Fruit fly (Drosophila melanogaster): Measurements from ENCODE around the gene CSN8.
A peak's percentile ranks its signal among the peaks of the same experiment; 100 is the strongest.

The CSN8 gene

dm6 chr2L:8392298-8392697 lies 27.6 kb downstream of the CSN8 start, which contains the start of gene CG42820:
Gene CG42820 (minus strand): TSS chr2L:8392398.
- TF ChIP-seq sens (GFP tag) (peak; percentile 21), dati (GFP tag; IDR thresholded peaks at IDR 0.05) (no peak)

- TF ChIP-seq Gsc (GFP tag; IDR thresholded peaks at IDR 0.05) (no peak), scrt (GFP tag; optimal IDR thresholded peaks at IDR 0.05) (no peak), Myb (GFP tag; optimal IDR thresholded peaks at IDR 0.05) (no peak), CG18764 (GFP tag; optimal IDR thresholded peaks at IDR 0.05) (no peak), CG10274 (GFP tag; optimal IDR thresholded peaks at IDR 0.05) (no peak), CG4404 (GFP tag; IDR thresholded peaks at IDR 0.05) (no peak)
Observed at dm6 chr2L:8393122-8393521, 28.5 kb downstream of the CSN8 start, which contains the start of gene Acp29AB. Gene Acp29AB (minus strand): TSS chr2L:8393222.

- TF ChIP-seq CG5245 (GFP tag; optimal IDR thresholded peaks at IDR 0.05) (no peak), bab2 (GFP tag; optimal IDR thresholded peaks at IDR 0.05) (no peak), prd (optimal IDR thresholded peaks at IDR 0.05) (no peak), prd (GFP tag; IDR thresholded peaks at IDR 0.05) (no peak), crp (GFP tag; optimal IDR thresholded peaks at IDR 0.05) (no peak), Dll (GFP tag; IDR thresholded peaks at IDR 0.05; ENCODE audit: partially characterized antibody) (no peak), CG7745 (tag; optimal IDR thresholded peaks at IDR 0.05) (no peak), tup (GFP tag; optimal IDR thresholded peaks at IDR 0.05) (no peak), knrl (GFP tag; IDR thresholded peaks at IDR 0.05; ENCODE audit: partially characterized antibody) (no peak), E2f2 (GFP tag; IDR thresholded peaks at IDR 0.05) (no peak), tll (GFP tag; optimal IDR thresholded peaks at IDR 0.05) (no peak), CG8281 (tag; optimal IDR thresholded peaks at IDR 0.05) (no peak), CG42726 (GFP tag; IDR thresholded peaks at IDR 0.05; ENCODE audit: partially characterized antibody) (no peak), her (GFP tag; optimal IDR thresholded peaks at IDR 0.05) (no peak), ssp (GFP tag; IDR thresholded peaks at IDR 0.05) (no peak), Spps (tag; optimal IDR thresholded peaks at IDR 0.05) (no peak), CG10654 (GFP tag; optimal IDR thresholded peaks at IDR 0.05) (no peak), zfh2 (GFP tag; optimal IDR thresholded peaks at IDR 0.05) (no peak)
Observed at dm6 chr2L:8394180-8394579, 29.5 kb downstream of the CSN8 start, which contains the start of gene lectin-29Ca. Gene lectin-29Ca (minus strand): TSS chr2L:8394280.

- TF ChIP-seq CG13894 (tag; optimal IDR thresholded peaks at IDR 0.05): no peak
- no peak for TF ChIP-seq CG6175 (GFP tag; IDR thresholded peaks at IDR 0.05)
- TF ChIP-seq CG32772 (GFP tag; IDR thresholded peaks at IDR 0.05): no peak
- no peak for TF ChIP-seq CG6765 (GFP tag; optimal IDR thresholded peaks at IDR 0.05)
- TF ChIP-seq CG2202 (tag; optimal IDR thresholded peaks at IDR 0.05): no peak
- no peak for TF ChIP-seq Dll (GFP tag; IDR thresholded peaks at IDR 0.05; ENCODE audit: partially characterized antibody)
- no peak for TF ChIP-seq CG4707 (GFP tag; optimal IDR thresholded peaks at IDR 0.05)
- no peak for TF ChIP-seq kni (GFP tag; optimal IDR thresholded peaks at IDR 0.05)
Observed at dm6 chr2L:8394840-8395239, 30.2 kb downstream of the CSN8 start, which contains the start of gene Peritrophin-15b. Gene Peritrophin-15b (minus strand): TSS chr2L:8394940.

- TF ChIP-seq sens-2 (GFP tag; IDR thresholded peaks at IDR 0.05) (no peak), CG10267 (tag; optimal IDR thresholded peaks at IDR 0.05) (no peak), CG1529 (GFP tag; optimal IDR thresholded peaks at IDR 0.05) (no peak)
Observed at dm6 chr2L:8395996-8396699, 31.5 kb downstream of the CSN8 start, which contains the start of the genes Peritrophin-15a and CG13385. Gene Peritrophin-15a (minus strand): TSS chr2L:8396096. Gene CG13385 (plus strand): TSS chr2L:8396649.

All from whole organism, embryonic.